Worm (Caenorhabditis elegans) whole organism, midembryonic: ENCODE data around the gene irld-51.

ENCODE experiments used
- T22C8.4 ChIP-seq: fragments of 200-800 bp; sonication (Bioruptor generic); IDR thresholded peaks from 2 replicates; pipeline ENCODE4 v1.3.6; 2022; ENCODE audit warnings: missing genetic modification characterization, missing compliant biosample characterization
- cog-1 ChIP-seq: sonication (generic microtip); optimal IDR thresholded peaks from 2 replicates; lab custom pipeline; 2016; ENCODE audit warnings: missing genetic modification characterization, missing compliant biosample characterization
- flt-1 ChIP-seq: fragments of 200-800 bp; sonication (Bioruptor generic); IDR thresholded peaks from 2 replicates; pipeline ENCODE4 v1.3.6; 2022; ENCODE audit warnings: missing genetic modification characterization, missing compliant biosample characterization
- klf-2 ChIP-seq: fragments of 200-800 bp; sonication (Bioruptor generic); conservative IDR thresholded peaks from 2 replicates; pipeline ENCODE4 v1.3.6; 2022; ENCODE audit warnings: missing genetic modification reagents, missing genetic modification characterization, missing compliant biosample characterization
- med-1 ChIP-seq: sonication (generic microtip); optimal IDR thresholded peaks from 2 replicates; lab custom pipeline; 2017; ENCODE audit warnings: missing genetic modification characterization, mild to moderate bottlenecking, missing compliant biosample characterization, antibody characterized with exemption, missing genetic modification reagents; ENCODE audit not compliant: insufficient read depth
- ref-1 ChIP-seq: fragments of 200-800 bp; sonication (Bioruptor generic); conservative IDR thresholded peaks from 2 replicates; pipeline ENCODE4 v1.3.6; 2022; ENCODE audit warnings: missing genetic modification reagents, missing genetic modification characterization, missing compliant biosample characterization
- tab-1 ChIP-seq: fragments of 200-800 bp; sonication (Bioruptor generic); IDR thresholded peaks from 2 replicates; pipeline ENCODE4 v1.3.6; 2022; ENCODE audit warnings: missing genetic modification characterization, missing compliant biosample characterization
- ztf-23 ChIP-seq: fragments of 200-800 bp; sonication (Bioruptor generic); IDR thresholded peaks from 2 replicates; pipeline ENCODE4 v1.3.6; 2022; ENCODE audit warnings: missing genetic modification reagents, missing genetic modification characterization, missing compliant biosample characterization
- ztf-29 ChIP-seq: fragments of 200-800 bp; sonication (Bioruptor generic); IDR thresholded peaks from 2 replicates; pipeline ENCODE4 v1.3.6; 2022; ENCODE audit warnings: missing genetic modification reagents, missing genetic modification characterization, missing compliant biosample characterization

Gene irld-51

ce11 chrII:2975561-2976230, 23.2 kb upstream of the irld-51 start:
- TF ChIP-seq flt-1 (no peak), tab-1 (no peak), ztf-23 (GFP tag; lab: Robert Waterston, UW) (no peak), ztf-29 (GFP tag; lab: Robert Waterston, UW) (no peak), T22C8.4 (GFP tag; lab: Robert Waterston, UW) (no peak), ref-1 (GFP tag; lab: Robert Waterston, UW) (no peak), klf-2 (GFP tag; lab: Robert Waterston, UW) (no peak), med-1 (GFP tag; lab: Kevin White, UChicago) (no peak), cog-1 (no peak)

- TF ChIP-seq ztf-23 (GFP tag; lab: Robert Waterston, UW) (peak; percentile 68; the same call in 1 of the 2 replicates), cog-1 (peak; percentile 67), klf-2 (GFP tag; lab: Robert Waterston, UW) (no peak), flt-1 (peak; percentile 79), med-1 (GFP tag; lab: Kevin White, UChicago) (no peak), ref-1 (GFP tag; lab: Robert Waterston, UW) (0 out of 2 replicates have a peak, but pooled peaks have one; percentile 11), T22C8.4 (GFP tag; lab: Robert Waterston, UW) (no peak), ztf-29 (GFP tag; lab: Robert Waterston, UW) (no peak)
Observed at ce11 chrII:2973940-2974402, 21.4 kb upstream of the irld-51 start.

ce11 chrII:2967064-2967463, 14.5 kb upstream of the irld-51 start:
- TF ChIP-seq med-1 (GFP tag; lab: Kevin White, UChicago) (no peak), klf-2 (GFP tag; lab: Robert Waterston, UW) (no peak), flt-1 (no peak), ztf-29 (GFP tag; lab: Robert Waterston, UW) (no peak), tab-1 (no peak), cog-1 (no peak), T22C8.4 (GFP tag; lab: Robert Waterston, UW) (no peak), ref-1 (GFP tag; lab: Robert Waterston, UW) (no peak), ztf-23 (GFP tag; lab: Robert Waterston, UW) (no peak)

- TF ChIP-seq cog-1 = no peak
- peak; percentile 64 for TF ChIP-seq ztf-23 (GFP tag; lab: Robert Waterston, UW)
Observed at ce11 chrII:2966350-2966749, 13.8 kb upstream of the irld-51 start.

ce11 chrII:2965215-2965998, 12.9 kb upstream of the irld-51 start:
- TF ChIP-seq klf-2 (GFP tag; lab: Robert Waterston, UW) (no peak), ztf-29 (GFP tag; lab: Robert Waterston, UW) (no peak), ztf-23 (GFP tag; lab: Robert Waterston, UW) (no peak), T22C8.4 (GFP tag; lab: Robert Waterston, UW) (no peak), flt-1 (no peak), ref-1 (GFP tag; lab: Robert Waterston, UW) (no peak), tab-1 (no peak), med-1 (GFP tag; lab: Kevin White, UChicago) (no peak), cog-1 (no peak)

ce11 chrII:2963619-2964018, 11.1 kb upstream of the irld-51 start:
- TF ChIP-seq ref-1 (GFP tag; lab: Robert Waterston, UW) (no peak), klf-2 (GFP tag; lab: Robert Waterston, UW) (no peak), ztf-29 (GFP tag; lab: Robert Waterston, UW) (no peak), flt-1 (no peak), T22C8.4 (GFP tag; lab: Robert Waterston, UW) (no peak), tab-1 (no peak), ztf-23 (GFP tag; lab: Robert Waterston, UW) (no peak), med-1 (GFP tag; lab: Kevin White, UChicago) (no peak), cog-1 (no peak)

ce11 chrII:2962531-2963164, 10.1 kb upstream of the irld-51 start:
- TF ChIP-seq ztf-29 (GFP tag; lab: Robert Waterston, UW) (no peak), klf-2 (GFP tag; lab: Robert Waterston, UW) (no peak), ref-1 (GFP tag; lab: Robert Waterston, UW) (no peak), med-1 (GFP tag; lab: Kevin White, UChicago) (no peak), T22C8.4 (GFP tag; lab: Robert Waterston, UW) (no peak), ztf-23 (GFP tag; lab: Robert Waterston, UW) (no peak), flt-1 (no peak), tab-1 (no peak), cog-1 (no peak)

ce11 chrII:2958308-2958707, 5.8 kb upstream of the irld-51 start, which contains the start of gene srw-60:
Gene srw-60 (plus strand): TSS chrII:2958608.
- TF ChIP-seq klf-2 (GFP tag; lab: Robert Waterston, UW) = no peak
- no peak for TF ChIP-seq ref-1 (GFP tag; lab: Robert Waterston, UW)
- no peak for TF ChIP-seq med-1 (GFP tag; lab: Kevin White, UChicago)
- no peak for TF ChIP-seq flt-1
- no peak for TF ChIP-seq T22C8.4 (GFP tag; lab: Robert Waterston, UW)

- TF ChIP-seq ztf-23 (GFP tag; lab: Robert Waterston, UW) = no peak
- no peak for TF ChIP-seq flt-1
- TF ChIP-seq T22C8.4 (GFP tag; lab: Robert Waterston, UW) = no peak
- TF ChIP-seq tab-1 = no peak
- no peak for TF ChIP-seq med-1 (GFP tag; lab: Kevin White, UChicago)
- no peak for TF ChIP-seq cog-1
- TF ChIP-seq ztf-29 (GFP tag; lab: Robert Waterston, UW) = no peak
Observed at ce11 chrII:2955656-2956115, 3.2 kb upstream of the irld-51 start, which contains the start of gene irld-48. Gene irld-48 (plus strand): TSS chrII:2956065.
